Worm (Caenorhabditis elegans) whole organism, L1 larva: Measurements from ENCODE around the gene nlp-48.

Experiments used
- blmp-1 ChIP-seq: fragments of 150-350 bp; optimal IDR thresholded peaks from 2 replicates; lab custom pipeline; 2014; ENCODE audit warnings: missing biosample characterization, missing genetic modification characterization
- ceh-82 ChIP-seq, 3 experiments: fragments of 150-350 bp in 1 of 3; sonication (generic microtip) in 2 of 3; optimal IDR thresholded peaks; 2 replicates each; lab custom pipeline; 2014 to 2017; ENCODE audit warnings: missing biosample characterization in 3 of 3, missing genetic modification characterization in 3 of 3
- egl-27 ChIP-seq, 2 experiments: fragments of 150-350 bp in 1 of 2; sonication (generic microtip); optimal IDR thresholded peaks; 3 replicates each; lab custom pipeline; 2017 to 2018; ENCODE audit warnings: missing biosample characterization in 2 of 2, missing genetic modification characterization in 2 of 2, missing genetic modification reagents in 2 of 2
- hlh-17 ChIP-seq: fragments of 200-800 bp; sonication (Bioruptor generic); optimal IDR thresholded peaks from 2 replicates; lab custom pipeline; 2018; ENCODE audit warnings: missing genetic modification characterization, mild to moderate bottlenecking, missing compliant biosample characterization, moderate library complexity, borderline replicate concordance

DNA sequence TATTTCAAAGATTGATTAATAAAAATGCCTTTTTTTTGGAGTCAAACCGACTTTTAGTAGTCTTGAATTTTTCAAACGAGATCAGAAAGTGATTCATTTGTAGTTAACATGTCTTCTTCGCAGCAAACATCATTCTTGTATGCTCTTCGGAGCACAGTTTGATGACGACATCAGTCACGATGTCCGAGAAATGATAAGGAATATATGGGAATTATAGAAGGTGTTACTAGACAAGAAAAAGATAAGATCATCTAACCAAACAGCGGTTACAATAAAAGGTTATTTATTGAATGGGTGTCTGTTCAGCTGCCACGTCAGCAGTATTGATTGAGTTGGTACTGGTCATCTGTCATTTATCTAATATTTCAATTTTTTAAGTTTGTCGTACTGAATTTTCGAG lies 34.6 kb downstream of the nlp-48 start:
- TF ChIP-seq hlh-17 (GFP tag; lab: Kevin White, UChicago) (no peak), ceh-82 (tag; optimal IDR thresholded peaks at IDR 0.05; lab: Kevin White, UChicago) (no peak), egl-27 (tag; optimal IDR thresholded peaks at IDR 0.05; lab: Kevin White, UChicago) (no peak), blmp-1 (tag; lab: Kevin White, UChicago) (no peak)
